Worm (Caenorhabditis elegans): Measurements from ENCODE around the gene Y64G10A.7.

ce11 chrIV:14339657-14340056, 48.0 kb downstream of the Y64G10A.7 start, which contains the start of gene Y67A10A.11:
- no peak for TF ChIP-seq ama-1 (optimal IDR thresholded peaks at IDR 0.05)
- no peak for TF ChIP-seq tbx-11 (GFP tag; IDR thresholded peaks at IDR 0.05)
- TF ChIP-seq hmbx-1 (tag; optimal IDR thresholded peaks at IDR 0.05) = no peak
- no peak for TF ChIP-seq sea-1 (GFP tag; conservative IDR thresholded peaks at IDR 0.05)
- TF ChIP-seq scrt-1 (GFP tag; IDR thresholded peaks at IDR 0.05) = no peak
- TF ChIP-seq ceh-36 (tag; optimal IDR thresholded peaks at IDR 0.05) = no peak
- TF ChIP-seq hnd-1 (tag; optimal IDR thresholded peaks at IDR 0.05) = no peak
- TF ChIP-seq ets-7 (tag; optimal IDR thresholded peaks at IDR 0.05) = no peak

Data from whole organism, early embryonic.